Fruit fly (Drosophila melanogaster) whole organism, embryonic: Measurements from ENCODE around the gene CG10508.

Experiments
- Abd-B ChIP-seq: fragments of 200-800 bp; sonication (Bioruptor generic); optimal IDR thresholded peaks from 2 replicates; lab custom pipeline; 2018; ENCODE audit warnings: missing biosample characterization, mild to moderate bottlenecking, missing genetic modification characterization, moderate library complexity
- Ada2b ChIP-seq: fragments of 200-800 bp; sonication (Bioruptor generic); IDR thresholded peaks from 2 replicates; pipeline ENCODE4 v1.3.6; 2022; ENCODE audit warnings: missing biosample characterization, missing genetic modification characterization
- Atf6 ChIP-seq: fragments of 200-800 bp; sonication (Bioruptor generic); IDR thresholded peaks from 2 replicates; pipeline ENCODE4 v1.3.6; 2022; ENCODE audit warnings: missing biosample characterization, missing genetic modification characterization
- Bdp1 ChIP-seq: fragments of 200-800 bp; sonication (Bioruptor generic); optimal IDR thresholded peaks from 3 replicates; lab custom pipeline; 2016; ENCODE audit warnings: missing biosample characterization, missing genetic modification characterization
- CG10366 ChIP-seq: fragments of 200-800 bp; sonication (Bioruptor generic); IDR thresholded peaks from 2 replicates; pipeline ENCODE4 v1.3.6; 2022; ENCODE audit warnings: missing biosample characterization, missing genetic modification characterization
- CG10959 ChIP-seq: fragments of 200-800 bp; sonication (Bioruptor generic); IDR thresholded peaks from 2 replicates; pipeline ENCODE4 v1.3.6; 2022; ENCODE audit warnings: missing biosample characterization, missing genetic modification characterization
- CG11695 ChIP-seq: fragments of 200-800 bp; sonication (Bioruptor generic); IDR thresholded peaks from 3 replicates; pipeline ENCODE4 v1.3.6; 2022; ENCODE audit warnings: missing biosample characterization, missing genetic modification characterization
- CG11696 ChIP-seq: fragments of 200-800 bp; sonication (Bioruptor generic); IDR thresholded peaks from 2 replicates; pipeline ENCODE4 v1.3.6; 2022; ENCODE audit warnings: missing biosample characterization, missing genetic modification characterization
- CG12104 ChIP-seq: fragments of 200-800 bp; sonication (Bioruptor generic); optimal IDR thresholded peaks from 3 replicates; lab custom pipeline; 2016; ENCODE audit warnings: missing biosample characterization, missing genetic modification characterization
- CG14860 ChIP-seq: fragments of 200-800 bp; sonication (Bioruptor generic); IDR thresholded peaks from 3 replicates; pipeline ENCODE4 v1.3.6; 2022; ENCODE audit warnings: missing biosample characterization, missing genetic modification characterization; ENCODE audit not compliant: partially characterized antibody
- CG15073 ChIP-seq: fragments of 200-800 bp; sonication (Bioruptor generic); optimal IDR thresholded peaks from 2 replicates; lab custom pipeline; 2016; ENCODE audit warnings: missing biosample characterization, missing genetic modification characterization
- CG1603 ChIP-seq: fragments of 200-800 bp; sonication (Bioruptor generic); optimal IDR thresholded peaks from 2 replicates; lab custom pipeline; 2019; ENCODE audit warnings: missing biosample characterization, mild to moderate bottlenecking, missing genetic modification characterization, moderate library complexity
- CG16863 ChIP-seq: fragments of 200-800 bp; sonication (Bioruptor generic); optimal IDR thresholded peaks from 3 replicates; lab custom pipeline; 2016; ENCODE audit warnings: missing biosample characterization, missing genetic modification characterization
- CG17361 ChIP-seq: fragments of 200-800 bp; sonication (Bioruptor generic); IDR thresholded peaks from 3 replicates; pipeline ENCODE4 v1.3.6; 2022; ENCODE audit warnings: missing biosample characterization, missing genetic modification characterization
- CG2129 ChIP-seq: fragments of 200-800 bp; sonication (Bioruptor generic); IDR thresholded peaks from 2 replicates; pipeline ENCODE4 v1.3.6; 2022; ENCODE audit warnings: missing biosample characterization, missing genetic modification characterization; ENCODE audit not compliant: partially characterized antibody
- CG31441 ChIP-seq: fragments of 200-800 bp; sonication (Bioruptor generic); IDR thresholded peaks from 2 replicates; pipeline ENCODE4 v1.3.6; 2022; ENCODE audit warnings: missing biosample characterization, missing genetic modification characterization
- CG34224 ChIP-seq: fragments of 200-800 bp; sonication (Bioruptor generic); IDR thresholded peaks from 3 replicates; pipeline ENCODE4 v1.3.6; 2022; ENCODE audit warnings: missing biosample characterization, missing genetic modification characterization; ENCODE audit not compliant: partially characterized antibody
- CG34376 ChIP-seq: fragments of 200-800 bp; sonication (Bioruptor generic); optimal IDR thresholded peaks from 2 replicates; lab custom pipeline; 2018; ENCODE audit warnings: missing biosample characterization, mild to moderate bottlenecking, missing genetic modification characterization
- CG3726 ChIP-seq: fragments of 200-800 bp; sonication (Bioruptor generic); IDR thresholded peaks from 3 replicates; pipeline ENCODE4, ENCODE4 v1.3.6; 2022; ENCODE audit warnings: missing biosample characterization, missing genetic modification characterization
- CG4730 ChIP-seq: fragments of 200-800 bp; sonication (Bioruptor generic); IDR thresholded peaks from 2 replicates; pipeline ENCODE4 v1.3.6; 2022; ENCODE audit warnings: missing biosample characterization, missing genetic modification characterization
- CG5180 ChIP-seq: fragments of 200-800 bp; sonication (Bioruptor generic); optimal IDR thresholded peaks from 3 replicates; lab custom pipeline; 2017; ENCODE audit warnings: missing biosample characterization, missing genetic modification characterization, mild to moderate bottlenecking, moderate library complexity, missing genetic modification reagents
- CG6254 ChIP-seq: fragments of 200-800 bp; sonication (Bioruptor generic); optimal IDR thresholded peaks from 3 replicates; lab custom pipeline; 2017; ENCODE audit warnings: mild to moderate bottlenecking, missing biosample characterization, missing genetic modification reagents, missing genetic modification characterization
- CG8388 ChIP-seq: fragments of 200-800 bp; sonication (Bioruptor generic); optimal IDR thresholded peaks from 2 replicates; lab custom pipeline; 2019; ENCODE audit warnings: missing biosample characterization, mild to moderate bottlenecking, missing genetic modification characterization, moderate library complexity
- CG8478 ChIP-seq: fragments of >200 bp; optimal IDR thresholded peaks from 2 replicates; lab custom pipeline; 2018
- CG9817 ChIP-seq: fragments of 200-800 bp; sonication (Bioruptor generic); optimal IDR thresholded peaks from 2 replicates; lab custom pipeline; 2018; ENCODE audit warnings: missing biosample characterization, mild to moderate bottlenecking, missing genetic modification characterization, moderate library complexity
- CG9932 ChIP-seq: fragments of 200-800 bp; sonication (Bioruptor generic); IDR thresholded peaks from 2 replicates; pipeline ENCODE4 v1.3.6; 2022; ENCODE audit warnings: missing biosample characterization, missing genetic modification characterization
- H15 ChIP-seq: fragments of 200-800 bp; sonication (Bioruptor generic); IDR thresholded peaks from 3 replicates; pipeline ENCODE4 v1.3.6; 2022; ENCODE audit warnings: missing biosample characterization, missing genetic modification characterization
- Hmx ChIP-seq: fragments of 200-800 bp; sonication (Bioruptor generic); optimal IDR thresholded peaks from 2 replicates; lab custom pipeline; 2016; ENCODE audit warnings: missing biosample characterization, missing genetic modification characterization
- Hr3 ChIP-seq: fragments of 200-800 bp; sonication (Bioruptor generic); optimal IDR thresholded peaks from 3 replicates; lab custom pipeline; 2016; ENCODE audit warnings: missing biosample characterization, missing genetic modification characterization
- NC2β ChIP-seq: fragments of 200-800 bp; sonication (Bioruptor generic); optimal IDR thresholded peaks from 2 replicates; lab custom pipeline; 2016; ENCODE audit warnings: missing biosample characterization, missing genetic modification characterization
- Rx ChIP-seq: fragments of 200-800 bp; sonication (Bioruptor generic); IDR thresholded peaks from 2 replicates; pipeline ENCODE4 v1.3.6; 2022; ENCODE audit warnings: missing biosample characterization, missing genetic modification characterization
- Sox102F ChIP-seq: fragments of 200-800 bp; sonication (Bioruptor generic); optimal IDR thresholded peaks from 2 replicates; lab custom pipeline; 2018; ENCODE audit warnings: missing biosample characterization, mild to moderate bottlenecking, missing genetic modification characterization, moderate library complexity
- Xrp1 ChIP-seq: fragments of 200-800 bp; sonication (Bioruptor generic); IDR thresholded peaks from 2 replicates; pipeline ENCODE4 v1.3.6; 2022; ENCODE audit warnings: missing biosample characterization, missing genetic modification characterization
- YL-1 ChIP-seq: fragments of 200-800 bp; sonication (Bioruptor generic); optimal IDR thresholded peaks from 3 replicates; lab custom pipeline; 2017; ENCODE audit warnings: missing biosample characterization, mild to moderate bottlenecking, missing genetic modification characterization
- bsh ChIP-seq, 2 experiments: fragments of 200-800 bp; sonication (Bioruptor generic); optimal IDR thresholded peaks; 2 replicates each; lab custom pipeline; 2017 to 2018; ENCODE audit warnings: mild to moderate bottlenecking in 2 of 2, missing biosample characterization in 2 of 2, missing genetic modification characterization in 2 of 2, moderate library complexity in 1 of 2
- caup ChIP-seq: fragments of 200-800 bp; sonication (Bioruptor generic); optimal IDR thresholded peaks from 3 replicates; lab custom pipeline; 2017; ENCODE audit warnings: missing biosample characterization, mild to moderate bottlenecking, missing genetic modification characterization, moderate library complexity; ENCODE audit not compliant: severe bottlenecking
- chn ChIP-seq: fragments of 200-800 bp; sonication (Bioruptor generic); optimal IDR thresholded peaks from 2 replicates; lab custom pipeline; 2016; ENCODE audit warnings: missing biosample characterization, missing genetic modification characterization
- dm ChIP-seq: fragments of 200-800 bp; sonication (Bioruptor generic); optimal IDR thresholded peaks from 3 replicates; lab custom pipeline; 2016; ENCODE audit warnings: missing biosample characterization, missing genetic modification characterization
- dysf ChIP-seq: fragments of 200-800 bp; sonication (Bioruptor generic); IDR thresholded peaks from 3 replicates; pipeline ENCODE4 v1.3.6; 2022; ENCODE audit warnings: missing biosample characterization, missing genetic modification characterization
- gfzf ChIP-seq: fragments of 200-800 bp; sonication (Bioruptor generic); optimal IDR thresholded peaks from 2 replicates; lab custom pipeline; 2016; ENCODE audit warnings: missing biosample characterization, mild to moderate bottlenecking, missing genetic modification characterization, moderate library complexity
- hth ChIP-seq: fragments of >200 bp; optimal IDR thresholded peaks from 2 replicates; lab custom pipeline; 2017; ENCODE audit warnings: inconsistent platforms
- ind ChIP-seq: fragments of 200-800 bp; sonication (Bioruptor generic); optimal IDR thresholded peaks from 3 replicates; lab custom pipeline; 2016; ENCODE audit warnings: missing biosample characterization, missing genetic modification characterization
- kah ChIP-seq: fragments of 200-800 bp; sonication (Bioruptor generic); optimal IDR thresholded peaks from 2 replicates; lab custom pipeline; 2018; ENCODE audit warnings: missing biosample characterization, mild to moderate bottlenecking, missing genetic modification characterization
- oc ChIP-seq: fragments of 200-800 bp; sonication (Bioruptor generic); optimal IDR thresholded peaks from 2 replicates; lab custom pipeline; 2018; ENCODE audit warnings: missing biosample characterization, mild to moderate bottlenecking, missing genetic modification characterization, moderate library complexity
- prd ChIP-seq, 3 experiments: fragments of >200 bp in 2 of 3; fragments of 200-800 bp in 1 of 3; sonication (Bioruptor generic) in 1 of 3; optimal IDR thresholded peaks in 2 of 3; IDR thresholded peaks in 1 of 3; 2 replicates in 2 of 3; 3 replicates in 1 of 3; pipeline versions ENCODE4 v1.3.6 to Lab custom; 2017 to 2022; ENCODE audit warnings: missing biosample characterization in 1 of 3, missing genetic modification characterization in 1 of 3
- rib ChIP-seq: fragments of 200-800 bp; sonication (Bioruptor generic); IDR thresholded peaks from 2 replicates; pipeline ENCODE4 v1.3.6; 2022; ENCODE audit warnings: missing biosample characterization, missing genetic modification characterization
- sna ChIP-seq: fragments of 200-800 bp; sonication (Bioruptor generic); IDR thresholded peaks from 2 replicates; pipeline ENCODE4 v1.3.6; 2022; ENCODE audit warnings: missing biosample characterization, missing genetic modification characterization; ENCODE audit not compliant: partially characterized antibody
- tap ChIP-seq: fragments of 200-800 bp; optimal IDR thresholded peaks from 3 replicates; lab custom pipeline; 2019; ENCODE audit warnings: missing biosample characterization, mild to moderate bottlenecking, missing genetic modification characterization, moderate library complexity
- toy ChIP-seq: fragments of 200-800 bp; sonication (Bioruptor generic); IDR thresholded peaks from 2 replicates; pipeline ENCODE4 v1.3.6; 2022; ENCODE audit warnings: missing biosample characterization, missing genetic modification characterization
- twi ChIP-seq: fragments of 200-800 bp; optimal IDR thresholded peaks from 2 replicates; lab custom pipeline; 2019; ENCODE audit warnings: missing biosample characterization, mild to moderate bottlenecking, missing genetic modification characterization, moderate library complexity
- yki ChIP-seq: fragments of >200 bp; optimal IDR thresholded peaks from 3 replicates; lab custom pipeline; 2018
- zfh2 ChIP-seq: fragments of 200-800 bp; sonication (Bioruptor generic); optimal IDR thresholded peaks from 2 replicates; lab custom pipeline; 2016; ENCODE audit warnings: missing biosample characterization, missing genetic modification characterization

The CG10508 gene

DNA sequence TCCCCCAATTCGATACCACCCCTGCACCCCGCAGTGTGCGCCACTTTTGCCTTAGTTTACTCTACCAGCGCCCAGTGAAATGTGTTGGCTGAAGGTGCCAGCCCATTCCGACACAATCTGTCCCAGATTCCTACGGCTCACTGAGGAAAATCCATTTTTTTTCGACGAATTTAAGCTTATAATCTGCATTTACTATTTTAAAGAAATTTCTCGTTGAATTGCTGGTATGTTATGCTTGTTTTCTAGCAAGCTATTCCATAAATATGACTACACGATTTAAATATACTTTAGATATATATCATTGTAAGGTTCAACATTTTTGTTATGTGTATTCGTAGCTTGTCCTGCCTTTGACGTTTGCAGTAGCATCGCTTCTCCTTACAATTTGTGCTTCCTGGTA, 13.3 kb downstream of the CG10508 start (continued):
- TF ChIP-seq bsh (GFP tag; optimal IDR thresholded peaks at IDR 0.05; lab: Kevin White, UChicago) (peak in 1 of 2 experiments; percentile 48), CG17361 (GFP tag; lab: Robert Waterston, UW) (0 out of 3 replicates have a peak, but pooled peaks have one; percentile 18), CG11696 (GFP tag; lab: Robert Waterston, UW) (no peak), dysf (GFP tag; lab: Robert Waterston, UW) (0 out of 3 replicates have a peak, but pooled peaks have one; percentile 27), Ada2b (GFP tag; lab: Robert Waterston, UW) (no peak), rib (GFP tag; lab: Robert Waterston, UW) (no peak), prd (optimal IDR thresholded peaks at IDR 0.05; lab: Kevin White, UChicago) (no peak), prd (GFP tag; IDR thresholded peaks at IDR 0.05; lab: Robert Waterston, UW) (peak; percentile 17; the same call in 1 of the 3 replicates), CG8388 (GFP tag; lab: Kevin White, UChicago) (no peak), Hmx (GFP tag; lab: Kevin White, UChicago) (no peak), kah (GFP tag; lab: Kevin White, UChicago) (no peak), Rx (GFP tag; lab: Robert Waterston, UW) (no peak), Bdp1 (GFP tag; lab: Kevin White, UChicago) (no peak), CG9817 (tag; lab: Kevin White, UChicago) (no peak), tap (no peak), CG34376 (GFP tag; lab: Kevin White, UChicago) (no peak), CG1603 (tag; lab: Kevin White, UChicago) (peak; percentile 24), CG5180 (GFP tag; lab: Kevin White, UChicago) (no peak), CG31441 (peak; percentile 28; the same call in 1 of the 2 replicates), oc (tag; lab: Kevin White, UChicago) (no peak), CG10959 (GFP tag; lab: Robert Waterston, UW) (no peak), CG12104 (GFP tag; lab: Kevin White, UChicago) (no peak), Hr3 (GFP tag; lab: Kevin White, UChicago) (no peak), CG4730 (GFP tag; lab: Robert Waterston, UW) (no peak), Atf6 (no peak), CG11695 (no peak), CG16863 (GFP tag; lab: Kevin White, UChicago) (no peak), CG10366 (GFP tag; lab: Robert Waterston, UW) (peak; percentile 30; the same call in 1 of the 2 replicates), twi (tag; lab: Kevin White, UChicago) (no peak), Xrp1 (no peak), zfh2 (GFP tag; lab: Kevin White, UChicago) (no peak), CG3726 (GFP tag; lab: Robert Waterston, UW) (no peak), CG6254 (no peak), sna (GFP tag; lab: Robert Waterston, UW) (no peak), CG9932 (GFP tag; lab: Robert Waterston, UW) (no peak), CG15073 (GFP tag; lab: Kevin White, UChicago) (no peak), hth (lab: Kevin White, UChicago) (no peak), dm (no peak), CG34224 (no peak), CG2129 (GFP tag; lab: Robert Waterston, UW) (no peak), NC2β (GFP tag; lab: Kevin White, UChicago) (no peak), Sox102F (GFP tag; lab: Kevin White, UChicago) (peak; percentile 46), toy (GFP tag; lab: Robert Waterston, UW) (no peak), chn (GFP tag; lab: Kevin White, UChicago) (no peak), yki (lab: Kevin White, UChicago) (no peak), YL-1 (GFP tag; lab: Kevin White, UChicago) (no peak), CG8478 (lab: Kevin White, UChicago) (no peak), CG14860 (GFP tag; lab: Robert Waterston, UW) (no peak), Abd-B (GFP tag; lab: Kevin White, UChicago) (no peak), ind (no peak), H15 (no peak), caup (no peak), gfzf (no peak)
